Worm (Caenorhabditis elegans) whole organism, L1 larva: ENCODE data around the gene Y82E9BR.18.

Source experiments
- C04F5.9 ChIP-seq: sonication (generic microtip); optimal IDR thresholded peaks from 2 replicates; lab custom pipeline; 2016; ENCODE audit warnings: missing genetic modification characterization, missing compliant biosample characterization
- C16A3.4 ChIP-seq: fragments of 150-350 bp; optimal IDR thresholded peaks from 2 replicates; lab custom pipeline; 2014; ENCODE audit warnings: missing biosample characterization, missing genetic modification characterization
- F16B12.6 ChIP-seq: fragments of 150-350 bp; optimal IDR thresholded peaks from 2 replicates; lab custom pipeline; 2014; ENCODE audit warnings: missing biosample characterization, missing genetic modification characterization
- Y116A8C.19 ChIP-seq: sonication (generic microtip); optimal IDR thresholded peaks from 2 replicates; lab custom pipeline; 2016; ENCODE audit warnings: missing compliant biosample characterization, missing genetic modification characterization, borderline replicate concordance
- aha-1 ChIP-seq: fragments of 150-350 bp; optimal IDR thresholded peaks from 2 replicates; lab custom pipeline; 2014; ENCODE audit warnings: missing biosample characterization, missing genetic modification characterization
- ceh-63 ChIP-seq: fragments of 200-800 bp; sonication (Bioruptor generic); optimal IDR thresholded peaks from 2 replicates; lab custom pipeline; 2018; ENCODE audit warnings: mild to moderate bottlenecking, missing genetic modification characterization, missing compliant biosample characterization
- ceh-82 ChIP-seq, 3 experiments: fragments of 150-350 bp in 1 of 3; sonication (generic microtip) in 2 of 3; optimal IDR thresholded peaks; 2 replicates each; lab custom pipeline; 2014 to 2017; ENCODE audit warnings: missing biosample characterization in 3 of 3, missing genetic modification characterization in 3 of 3
- ceh-88 ChIP-seq: fragments of 200-800 bp; sonication (Bioruptor generic); IDR thresholded peaks from 2 replicates; pipeline ENCODE4 v1.3.6; 2022; ENCODE audit warnings: missing genetic modification characterization, missing compliant biosample characterization
- ceh-90 ChIP-seq: sonication (generic microtip); optimal IDR thresholded peaks from 2 replicates; lab custom pipeline; 2016; ENCODE audit warnings: missing genetic modification characterization, missing compliant biosample characterization
- dpl-1 ChIP-seq, 3 experiments: fragments of 150-350 bp in 2 of 3; sonication (generic microtip) in 1 of 3; optimal IDR thresholded peaks; 2 replicates each; lab custom pipeline; 2014 to 2017; ENCODE audit warnings: missing biosample characterization in 3 of 3, missing genetic modification characterization in 3 of 3, missing genetic modification reagents in 3 of 3
- efl-1 ChIP-seq, 4 experiments: fragments of 150-350 bp; optimal IDR thresholded peaks in 3 of 4; peaks in 1 of 4; 1 replicate in 1 of 4; 2 replicates in 3 of 4; lab custom pipeline; 2014; ENCODE audit warnings: missing biosample characterization in 2 of 4, missing genetic modification characterization in 2 of 4, missing genetic modification reagents in 2 of 4
- egl-13 ChIP-seq: sonication (generic microtip); optimal IDR thresholded peaks from 2 replicates; lab custom pipeline; 2016; ENCODE audit warnings: missing genotype, missing genetic modification reagents, missing genetic modification characterization, missing compliant biosample characterization
- egl-27 ChIP-seq, 2 experiments: fragments of 150-350 bp in 1 of 2; sonication (generic microtip); optimal IDR thresholded peaks; 3 replicates each; lab custom pipeline; 2017 to 2018; ENCODE audit warnings: missing biosample characterization in 2 of 2, missing genetic modification characterization in 2 of 2, missing genetic modification reagents in 2 of 2
- elt-2 ChIP-seq: sonication (generic microtip); optimal IDR thresholded peaks from 2 replicates; lab custom pipeline; 2016; ENCODE audit warnings: missing genetic modification characterization, mild to moderate bottlenecking, inconsistent platforms, missing compliant biosample characterization, missing genetic modification reagents
- elt-3 ChIP-seq, 6 experiments: fragments of 150-350 bp in 1 of 6; sonication (generic microtip); optimal IDR thresholded peaks; 2 replicates each; lab custom pipeline; 2017 to 2018; ENCODE audit warnings: missing biosample characterization in 6 of 6, missing genetic modification characterization in 6 of 6, inconsistent platforms in 1 of 6
- fkh-10 ChIP-seq: sonication (generic microtip); optimal IDR thresholded peaks from 2 replicates; lab custom pipeline; 2017; ENCODE audit warnings: missing biosample characterization, missing genetic modification reagents, missing genetic modification characterization
- grh-1 ChIP-seq: fragments of 200-800 bp; sonication (Bioruptor generic); IDR thresholded peaks from 2 replicates; pipeline ENCODE4 v1.3.6; 2022; ENCODE audit warnings: missing genetic modification reagents, missing genetic modification characterization, missing compliant biosample characterization
- hlh-17 ChIP-seq: fragments of 200-800 bp; sonication (Bioruptor generic); optimal IDR thresholded peaks from 2 replicates; lab custom pipeline; 2018; ENCODE audit warnings: missing genetic modification characterization, mild to moderate bottlenecking, missing compliant biosample characterization, moderate library complexity, borderline replicate concordance
- hlh-4 ChIP-seq: sonication (generic microtip); optimal IDR thresholded peaks from 2 replicates; lab custom pipeline; 2016; ENCODE audit warnings: mild to moderate bottlenecking, missing genetic modification characterization, missing compliant biosample characterization
- irx-1 ChIP-seq: sonication (generic microtip); optimal IDR thresholded peaks from 2 replicates; lab custom pipeline; 2016; ENCODE audit warnings: missing genetic modification characterization, missing compliant biosample characterization
- isw-1 ChIP-seq: fragments of 200-800 bp; sonication (Bioruptor generic); IDR thresholded peaks from 2 replicates; pipeline ENCODE4 v1.3.6; 2022; ENCODE audit warnings: missing genetic modification characterization, missing compliant biosample characterization
- lin-13 ChIP-seq: fragments of 150-350 bp; optimal IDR thresholded peaks from 2 replicates; lab custom pipeline; 2014; ENCODE audit warnings: missing biosample characterization, missing genetic modification reagents, missing genetic modification characterization
- lin-14 ChIP-seq: fragments of 200-800 bp; sonication (Bioruptor generic); optimal IDR thresholded peaks from 2 replicates; lab custom pipeline; 2018; ENCODE audit warnings: mild to moderate bottlenecking, missing genetic modification characterization, moderate library complexity, missing compliant biosample characterization
- lin-35 ChIP-seq, 2 experiments: fragments of 150-350 bp; optimal IDR thresholded peaks; 2 replicates each; lab custom pipeline; 2014; ENCODE audit warnings: missing biosample characterization in 2 of 2, missing genetic modification characterization in 2 of 2, missing genetic modification reagents in 2 of 2
- lin-39 ChIP-seq: fragments of 150-350 bp; optimal IDR thresholded peaks from 2 replicates; lab custom pipeline; 2014; ENCODE audit warnings: missing biosample characterization, missing genetic modification reagents, missing genetic modification characterization
- lir-3 ChIP-seq: sonication (generic microtip); optimal IDR thresholded peaks from 2 replicates; lab custom pipeline; 2016; ENCODE audit warnings: mild to moderate bottlenecking, missing genetic modification characterization, moderate library complexity, missing compliant biosample characterization; ENCODE audit not compliant: poor library complexity
- mef-2 ChIP-seq: fragments of 150-350 bp; optimal IDR thresholded peaks from 2 replicates; lab custom pipeline; 2014; ENCODE audit warnings: missing biosample characterization, missing genetic modification characterization
- mep-1 ChIP-seq: fragments of 150-350 bp; optimal IDR thresholded peaks from 2 replicates; lab custom pipeline; 2014; ENCODE audit warnings: missing biosample characterization, missing genetic modification characterization
- nhr-11 ChIP-seq: fragments of 150-350 bp; optimal IDR thresholded peaks from 2 replicates; lab custom pipeline; 2014; ENCODE audit warnings: missing biosample characterization, missing genetic modification characterization
- nhr-237 ChIP-seq: fragments of 150-350 bp; optimal IDR thresholded peaks from 2 replicates; lab custom pipeline; 2014; ENCODE audit warnings: missing biosample characterization, missing genetic modification characterization
- nhr-28 ChIP-seq: fragments of 150-350 bp; optimal IDR thresholded peaks from 2 replicates; lab custom pipeline; 2014; ENCODE audit warnings: missing biosample characterization, missing genetic modification characterization
- nhr-47 ChIP-seq: sonication (generic microtip); optimal IDR thresholded peaks from 2 replicates; lab custom pipeline; 2016; ENCODE audit warnings: mild to moderate bottlenecking, missing genetic modification characterization, moderate library complexity, missing compliant biosample characterization
- nhr-76 ChIP-seq: sonication (generic microtip); optimal IDR thresholded peaks from 2 replicates; lab custom pipeline; 2017; ENCODE audit warnings: missing biosample characterization, missing genetic modification characterization
- nhr-84 ChIP-seq: sonication (generic microtip); optimal IDR thresholded peaks from 2 replicates; lab custom pipeline; 2017; ENCODE audit warnings: missing biosample characterization, missing genetic modification characterization
- nhr-90 ChIP-seq: sonication (generic microtip); optimal IDR thresholded peaks from 2 replicates; lab custom pipeline; 2016; ENCODE audit warnings: mild to moderate bottlenecking, missing genetic modification characterization, missing compliant biosample characterization; ENCODE audit not compliant: poor library complexity
- pag-3 ChIP-seq: sonication (generic microtip); optimal IDR thresholded peaks from 2 replicates; lab custom pipeline; 2017; ENCODE audit warnings: missing genetic modification characterization, mild to moderate bottlenecking, missing compliant biosample characterization, antibody characterized with exemption, borderline replicate concordance; ENCODE audit not compliant: insufficient read depth
- pqm-1 ChIP-seq: sonication (generic microtip); optimal IDR thresholded peaks from 3 replicates; lab custom pipeline; 2017; ENCODE audit warnings: missing biosample characterization, missing genetic modification characterization
- snu-23 ChIP-seq: sonication (generic microtip); optimal IDR thresholded peaks from 2 replicates; lab custom pipeline; 2016; ENCODE audit warnings: missing genetic modification characterization, missing compliant biosample characterization
- sox-4 ChIP-seq: sonication (generic microtip); optimal IDR thresholded peaks from 2 replicates; lab custom pipeline; 2016; ENCODE audit warnings: missing genetic modification characterization, missing compliant biosample characterization
- sptf-1 ChIP-seq: fragments of 150-350 bp; optimal IDR thresholded peaks from 2 replicates; lab custom pipeline; 2014; ENCODE audit warnings: missing biosample characterization, missing genetic modification characterization
- sup-37 ChIP-seq: fragments of 200-800 bp; sonication (Bioruptor generic); optimal IDR thresholded peaks from 2 replicates; lab custom pipeline; 2018; ENCODE audit warnings: mild to moderate bottlenecking, missing genetic modification characterization, missing compliant biosample characterization
- tbx-2 ChIP-seq: sonication (generic microtip); optimal IDR thresholded peaks from 2 replicates; lab custom pipeline; 2016; ENCODE audit warnings: missing genetic modification characterization, missing compliant biosample characterization
- tlp-1 ChIP-seq: fragments of 150-350 bp; optimal IDR thresholded peaks from 2 replicates; lab custom pipeline; 2014; ENCODE audit warnings: missing biosample characterization, missing genetic modification characterization
- unc-130 ChIP-seq: fragments of 150-350 bp; optimal IDR thresholded peaks from 2 replicates; lab custom pipeline; 2017; ENCODE audit warnings: missing biosample characterization, missing genetic modification characterization, inconsistent platforms
- unc-30 ChIP-seq: sonication (generic microtip); optimal IDR thresholded peaks from 2 replicates; lab custom pipeline; 2017; ENCODE audit warnings: missing biosample characterization, missing genetic modification characterization
- unc-98 ChIP-seq: fragments of 200-800 bp; sonication (Bioruptor generic); IDR thresholded peaks from 2 replicates; pipeline ENCODE4 v1.3.6; 2022; ENCODE audit warnings: missing genetic modification characterization, missing compliant biosample characterization
- vab-15 ChIP-seq: sonication (generic microtip); optimal IDR thresholded peaks from 2 replicates; lab custom pipeline; 2017; ENCODE audit warnings: missing genotype, mild to moderate bottlenecking, missing genetic modification characterization, missing compliant biosample characterization
- xbp-1 ChIP-seq: sonication (generic microtip); optimal IDR thresholded peaks from 2 replicates; lab custom pipeline; 2016; ENCODE audit warnings: missing genetic modification characterization, missing compliant biosample characterization
- zag-1 ChIP-seq: fragments of 150-350 bp; optimal IDR thresholded peaks from 2 replicates; lab custom pipeline; 2014; ENCODE audit warnings: missing biosample characterization, missing genetic modification characterization

Gene Y82E9BR.18

DNA sequence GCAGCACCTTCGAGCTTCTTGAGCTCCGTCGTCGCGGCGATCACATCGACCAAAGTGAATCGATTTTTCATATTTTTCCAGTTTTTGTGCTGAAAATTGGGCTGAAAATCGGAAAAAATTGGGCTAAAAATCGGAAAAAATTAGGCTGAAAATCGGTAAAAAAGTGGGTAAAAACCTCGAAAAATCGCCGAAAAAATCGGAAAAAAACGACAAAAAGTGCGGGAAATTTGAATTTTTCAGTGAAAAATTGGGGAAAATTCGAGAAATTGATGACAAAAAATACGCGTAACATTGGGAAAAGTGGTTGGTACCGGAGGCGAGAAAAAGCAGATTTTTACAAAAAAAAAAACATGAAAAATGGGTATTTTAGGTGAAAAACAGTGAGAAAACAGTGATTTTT lies at the start of gene Y82E9BR.18:
Y82E9BR.18 (minus strand) TSS at position 101 of the 400 bp plus-strand sequence.
- no peak for TF ChIP-seq ceh-90 (tag; lab: Kevin White, UChicago)
- TF ChIP-seq efl-1 (optimal IDR thresholded peaks at IDR 0.05; lab: Kevin White, UChicago), result no peak
- peak in 1 of 2 experiments; percentile 78 for TF ChIP-seq efl-1 (GFP tag; optimal IDR thresholded peaks at IDR 0.05 in 1 of 2; lab: Kevin White, UChicago)
- TF ChIP-seq mef-2 (tag; lab: Kevin White, UChicago), result no peak
- no peak for TF ChIP-seq irx-1 (tag; lab: Kevin White, UChicago)
- TF ChIP-seq nhr-76 (tag; lab: Kevin White, UChicago), result no peak
- TF ChIP-seq aha-1, result no peak
- TF ChIP-seq ceh-82 (tag; optimal IDR thresholded peaks at IDR 0.05; lab: Kevin White, UChicago), result no peak

DNA sequence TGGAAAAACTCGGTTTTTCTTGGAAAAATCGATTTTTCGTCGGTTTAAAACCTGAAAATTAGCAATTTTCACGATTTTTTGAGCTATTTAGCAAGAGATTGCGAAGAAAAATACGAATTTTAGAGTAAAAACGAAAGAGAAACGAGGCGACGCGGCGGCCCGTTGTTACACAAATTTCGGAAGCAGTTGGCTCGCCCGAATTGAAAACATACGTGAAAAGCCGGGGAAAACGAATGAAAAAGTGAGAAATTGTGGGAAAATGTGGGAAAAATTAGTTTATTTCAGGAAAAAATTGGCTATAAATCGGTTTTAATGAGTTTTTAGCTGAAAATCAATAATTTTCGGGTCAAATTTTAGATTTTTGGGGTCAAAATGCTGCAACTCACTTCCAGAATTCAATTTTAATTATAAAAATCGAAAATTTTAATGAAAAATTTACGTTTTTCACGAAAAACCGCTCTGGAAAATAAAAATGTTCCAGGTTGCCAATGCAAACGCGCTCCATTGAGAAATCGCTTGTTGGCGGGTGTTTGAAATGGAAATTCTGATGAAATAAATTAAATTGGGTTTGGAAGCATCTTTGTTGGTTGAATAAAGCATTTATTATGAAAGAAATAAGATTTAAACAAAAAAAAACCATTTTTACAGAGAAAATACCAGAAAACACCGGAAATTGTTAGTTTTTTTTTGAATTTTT lies 49.6 kb upstream of the Y82E9BR.18 start, which contains the start of gene snf-6:
snf-6 (minus strand) TSS at position 51 of the 697 bp plus-strand sequence.
- TF ChIP-seq lin-13 (peak; percentile 40), dpl-1 (GFP tag; optimal IDR thresholded peaks at IDR 0.05; lab: Kevin White, UChicago) (peak; percentile 84 to 93 (median 91)), lin-14 (GFP tag; lab: Kevin White, UChicago) (no peak), tlp-1 (tag; lab: Kevin White, UChicago) (no peak), F16B12.6 (tag; lab: Kevin White, UChicago) (peak; percentile 14), nhr-28 (tag; lab: Kevin White, UChicago) (no peak), xbp-1 (tag; lab: Kevin White, UChicago) (peak; percentile 41), nhr-84 (tag; lab: Kevin White, UChicago) (no peak), unc-30 (no peak), Y116A8C.19 (tag; lab: Kevin White, UChicago) (no peak), tbx-2 (tag; lab: Kevin White, UChicago) (peak; percentile 36), lin-39 (tag; lab: Kevin White, UChicago) (no peak), isw-1 (GFP tag; lab: Robert Waterston, UW) (peak; percentile 16), egl-13 (tag; lab: Kevin White, UChicago) (no peak), nhr-47 (tag; lab: Kevin White, UChicago) (peak; percentile 63), ceh-63 (GFP tag; lab: Kevin White, UChicago) (no peak), fkh-10 (no peak), vab-15 (tag; lab: Kevin White, UChicago) (no peak), pqm-1 (no peak), grh-1 (GFP tag; lab: Robert Waterston, UW) (no peak), snu-23 (GFP tag; lab: Kevin White, UChicago) (peak; percentile 33), sptf-1 (no peak), egl-27 (tag; optimal IDR thresholded peaks at IDR 0.05; lab: Kevin White, UChicago) (no peak), C16A3.4 (tag; lab: Kevin White, UChicago) (no peak), lin-35 (GFP tag; optimal IDR thresholded peaks at IDR 0.05; lab: Kevin White, UChicago) (peak; percentile 91 to 97), unc-98 (no peak), irx-1 (tag; lab: Kevin White, UChicago) (peak; percentile 17), nhr-90 (peak; percentile 18), lir-3 (tag; lab: Kevin White, UChicago) (no peak), nhr-237 (tag; lab: Kevin White, UChicago) (no peak), pag-3 (tag; lab: Kevin White, UChicago) (no peak), nhr-11 (tag; lab: Kevin White, UChicago) (no peak), C04F5.9 (tag; lab: Kevin White, UChicago) (no peak), aha-1 (no peak), unc-130 (tag; lab: Kevin White, UChicago) (no peak), elt-3 (tag; optimal IDR thresholded peaks at IDR 0.05; lab: Kevin White, UChicago) (peak in 1 of 6 experiments; percentile 22), elt-2 (no peak), sup-37 (GFP tag; lab: Kevin White, UChicago) (no peak), hlh-17 (GFP tag; lab: Kevin White, UChicago) (no peak), hlh-4 (tag; lab: Kevin White, UChicago) (no peak), sox-4 (tag; lab: Kevin White, UChicago) (no peak), ceh-88 (GFP tag; lab: Robert Waterston, UW) (no peak), mep-1 (tag; lab: Kevin White, UChicago) (peak; percentile 49), zag-1 (no peak), nhr-76 (tag; lab: Kevin White, UChicago) (no peak)
